Fruit fly (Drosophila melanogaster) whole organism, embryonic: ENCODE results near the gene CG18301.

Experiments used
- CG11723 ChIP-seq: fragments of 200-800 bp; sonication (Bioruptor generic); optimal IDR thresholded peaks from 2 replicates; lab custom pipeline; 2017; ENCODE audit warnings: missing biosample characterization, mild to moderate bottlenecking, missing genetic modification characterization
- CG13287 ChIP-seq: fragments of 200-800 bp; sonication (Bioruptor generic); IDR thresholded peaks from 2 replicates; pipeline ENCODE4 v1.3.6; 2022; ENCODE audit warnings: missing biosample characterization, missing genetic modification characterization; ENCODE audit not compliant: partially characterized antibody
- CG17359 ChIP-seq: fragments of 200-800 bp; sonication (Bioruptor generic); optimal IDR thresholded peaks from 3 replicates; lab custom pipeline; 2018; ENCODE audit warnings: missing biosample characterization, mild to moderate bottlenecking, missing genetic modification characterization, moderate library complexity
- CG18262 ChIP-seq: fragments of 200-800 bp; optimal IDR thresholded peaks from 3 replicates; lab custom pipeline; 2019; ENCODE audit warnings: missing biosample characterization, mild to moderate bottlenecking, missing genetic modification characterization, moderate library complexity
- Dref ChIP-seq: fragments of 200-800 bp; sonication (Bioruptor generic); IDR thresholded peaks from 2 replicates; pipeline ENCODE4 v1.3.6; 2022; ENCODE audit warnings: missing biosample characterization, missing genetic modification characterization
- E2f2 ChIP-seq: fragments of 200-800 bp; sonication (Bioruptor generic); IDR thresholded peaks from 2 replicates; pipeline ENCODE4 v1.3.6; 2022; ENCODE audit warnings: missing biosample characterization, missing genetic modification characterization
- HLHmδ ChIP-seq: fragments of 200-800 bp; sonication (Bioruptor generic); optimal IDR thresholded peaks from 2 replicates; lab custom pipeline; 2018; ENCODE audit warnings: missing biosample characterization, mild to moderate bottlenecking, missing genetic modification characterization, moderate library complexity
- dm ChIP-seq: fragments of 200-800 bp; sonication (Bioruptor generic); optimal IDR thresholded peaks from 3 replicates; lab custom pipeline; 2016; ENCODE audit warnings: missing biosample characterization, missing genetic modification characterization
- emc ChIP-seq: fragments of 200-800 bp; sonication (Bioruptor generic); optimal IDR thresholded peaks from 2 replicates; lab custom pipeline; 2016; ENCODE audit warnings: missing biosample characterization, missing genetic modification characterization
- stc ChIP-seq: fragments of 200-800 bp; sonication (Bioruptor generic); IDR thresholded peaks from 2 replicates; pipeline ENCODE4 v1.3.6; 2022; ENCODE audit warnings: missing biosample characterization, missing genetic modification characterization

DNA sequence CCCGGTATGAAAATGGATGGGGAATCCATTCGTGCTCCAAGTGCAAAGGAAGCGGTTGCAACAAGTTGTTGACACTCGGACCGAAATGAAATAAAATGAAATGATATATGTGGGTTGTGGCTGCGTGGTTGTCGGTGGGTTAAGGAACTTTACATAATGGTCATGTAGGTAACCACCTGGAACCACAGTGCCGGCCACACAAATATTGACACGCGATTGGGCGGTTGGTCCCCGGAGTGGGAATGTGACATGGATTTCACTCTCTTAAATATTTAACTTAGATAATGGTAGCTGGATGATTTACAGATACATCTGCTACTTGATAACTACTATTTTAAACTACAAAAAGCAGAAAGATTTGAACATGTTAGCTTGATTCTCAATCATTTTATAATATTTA is 26.7 kb upstream of the CG18301 start:
- TF ChIP-seq CG18262 (tag; lab: Kevin White, UChicago) (peak; percentile 24), HLHmδ (GFP tag; lab: Kevin White, UChicago) (peak; percentile 94), CG13287 (no peak), emc (GFP tag; lab: Kevin White, UChicago) (no peak), dm (no peak), Dref (GFP tag; lab: Robert Waterston, UW) (no peak), CG11723 (GFP tag; lab: Kevin White, UChicago) (peak; percentile 27), E2f2 (no peak), stc (GFP tag; lab: Robert Waterston, UW) (no peak), CG17359 (no peak)
